Worm (Caenorhabditis elegans) whole organism, midembryonic: ENCODE results near the gene Y47D3A.20.

Experiments
- T22C8.4 ChIP-seq: fragments of 200-800 bp; sonication (Bioruptor generic); IDR thresholded peaks from 2 replicates; pipeline ENCODE4 v1.3.6; 2022; ENCODE audit warnings: missing genetic modification characterization, missing compliant biosample characterization
- tab-1 ChIP-seq: fragments of 200-800 bp; sonication (Bioruptor generic); IDR thresholded peaks from 2 replicates; pipeline ENCODE4 v1.3.6; 2022; ENCODE audit warnings: missing genetic modification characterization, missing compliant biosample characterization
- ztf-29 ChIP-seq: fragments of 200-800 bp; sonication (Bioruptor generic); IDR thresholded peaks from 2 replicates; pipeline ENCODE4 v1.3.6; 2022; ENCODE audit warnings: missing genetic modification reagents, missing genetic modification characterization, missing compliant biosample characterization

DNA sequence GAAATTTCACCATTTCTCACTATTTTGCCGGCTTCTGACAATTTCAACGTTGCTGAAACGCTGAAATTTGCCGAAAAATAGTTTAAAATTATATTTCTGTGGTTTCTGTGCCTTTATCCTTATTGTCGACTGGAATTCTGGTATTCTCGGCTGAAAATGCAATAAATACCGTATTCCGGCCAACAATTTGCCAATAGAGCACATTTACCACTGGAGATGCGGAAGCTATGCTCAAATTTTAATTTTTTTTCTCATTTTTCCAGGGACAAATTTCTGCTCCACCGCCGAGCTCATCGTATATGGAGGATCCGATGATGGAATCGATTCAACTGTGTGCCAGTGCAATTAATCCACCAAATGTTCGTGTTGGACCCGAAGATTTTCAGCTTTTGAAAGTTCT, 28.3 kb upstream of the Y47D3A.20 start:
- no peak for TF ChIP-seq ztf-29
- no peak for TF ChIP-seq T22C8.4 (GFP tag; lab: Robert Waterston, UW)
- no peak for TF ChIP-seq tab-1 (GFP tag; lab: Robert Waterston, UW)
